Fruit fly (Drosophila melanogaster): ENCODE data around the gene CG14907.

Gene CG14907

DNA sequence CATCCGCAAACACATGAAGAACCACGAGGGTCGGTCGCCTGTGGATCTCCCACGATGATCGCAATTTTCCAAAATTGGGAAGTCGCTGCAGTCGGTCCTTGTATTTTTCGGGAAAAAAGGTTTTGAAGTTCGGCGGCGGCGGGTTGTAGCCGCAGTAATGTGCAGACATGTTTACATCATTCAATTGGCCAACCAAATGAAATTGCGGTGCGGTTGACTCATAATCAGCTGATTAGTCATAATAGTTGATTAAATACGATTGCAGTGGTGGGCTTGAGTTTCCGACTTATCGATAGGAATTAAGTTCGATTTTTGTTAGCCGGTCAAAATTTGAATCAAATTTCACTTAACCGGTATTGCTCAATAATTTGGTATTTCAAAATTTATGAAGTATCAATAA lies at the start of gene CG14907:
Gene CG14907, minus strand, starts transcription at position 229 of the 400 bp plus-strand sequence.
- TF ChIP-seq ovo (GFP tag; optimal IDR thresholded peaks at IDR 0.05) (no peak), CG33017 (tag; optimal IDR thresholded peaks at IDR 0.05) (no peak), bab1 (GFP tag; optimal IDR thresholded peaks at IDR 0.05) (peak; percentile 56), Clk (GFP tag; optimal IDR thresholded peaks at IDR 0.05) (no peak), Mnt (GFP tag; optimal IDR thresholded peaks at IDR 0.05) (peak; percentile 26), kay (GFP tag; ENCODE audit: borderline replicate concordance) (peak; percentile 98), CG12768 (GFP tag; optimal IDR thresholded peaks at IDR 0.05) (peak; percentile 2)

- TF ChIP-seq CG33017 (tag; optimal IDR thresholded peaks at IDR 0.05): no peak
- no peak for TF ChIP-seq cnc (optimal IDR thresholded peaks at IDR 0.05)
- TF ChIP-seq CG12768 (GFP tag; optimal IDR thresholded peaks at IDR 0.05): no peak
- TF ChIP-seq ovo (GFP tag; optimal IDR thresholded peaks at IDR 0.05): no peak
- no peak for TF ChIP-seq bab1 (GFP tag; optimal IDR thresholded peaks at IDR 0.05)
- TF ChIP-seq CG11617 (GFP tag; optimal IDR thresholded peaks at IDR 0.05): no peak
- no peak for TF ChIP-seq Crg-1 (GFP tag; optimal IDR thresholded peaks at IDR 0.05)
- TF ChIP-seq Mnt (GFP tag; optimal IDR thresholded peaks at IDR 0.05): no peak
- no peak for TF ChIP-seq tj (GFP tag; optimal IDR thresholded peaks at IDR 0.05)
- TF ChIP-seq CG14711 (tag; optimal IDR thresholded peaks at IDR 0.05): no peak
- no peak for TF ChIP-seq CG1620 (GFP tag; optimal IDR thresholded peaks at IDR 0.05)
- TF ChIP-seq Hr96 (GFP tag; optimal IDR thresholded peaks at IDR 0.05): no peak
These were observed 48.8 kb upstream of the CG14907 start for dm6 chr3R:16700915-16701314.

DNA sequence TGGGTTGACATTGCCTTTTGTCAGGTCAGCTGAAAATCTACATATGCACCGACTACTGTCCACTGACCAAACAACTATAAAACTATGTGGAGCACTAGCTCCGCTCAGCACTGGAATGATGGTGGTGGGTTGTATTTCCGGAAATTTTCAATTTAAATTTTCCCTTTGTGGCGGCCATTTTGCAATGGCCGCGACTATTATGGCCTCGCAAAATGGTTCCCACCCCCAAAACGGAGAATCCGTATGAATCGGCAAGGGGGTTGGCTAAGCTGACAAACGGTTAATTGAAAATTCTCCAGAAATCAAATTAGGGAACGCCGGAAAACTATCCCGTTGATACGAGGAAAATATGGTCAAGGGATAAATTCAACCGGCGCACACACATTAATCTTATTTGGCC lies 30.8 kb upstream of the CG14907 start:
- TF ChIP-seq kay (GFP tag; ENCODE audit: borderline replicate concordance): peak; percentile 25
- TF ChIP-seq cic (GFP tag; optimal IDR thresholded peaks at IDR 0.05): no peak

dm6 chr3R:16677934-16678333 lies 25.8 kb upstream of the CG14907 start:
- no peak for TF ChIP-seq CG5204 (GFP tag; optimal IDR thresholded peaks at IDR 0.05)

- TF ChIP-seq CG12768 (GFP tag; optimal IDR thresholded peaks at IDR 0.05) (no peak), CG5204 (GFP tag; optimal IDR thresholded peaks at IDR 0.05) (no peak), Clk (GFP tag; optimal IDR thresholded peaks at IDR 0.05) (no peak), cic (GFP tag; optimal IDR thresholded peaks at IDR 0.05) (no peak), Mnt (GFP tag; optimal IDR thresholded peaks at IDR 0.05) (no peak), kay (GFP tag; ENCODE audit: borderline replicate concordance) (no peak), cnc (optimal IDR thresholded peaks at IDR 0.05) (no peak), CG7045 (GFP tag; optimal IDR thresholded peaks at IDR 0.05) (no peak), CG14711 (tag; optimal IDR thresholded peaks at IDR 0.05) (no peak), ovo (GFP tag; optimal IDR thresholded peaks at IDR 0.05) (no peak), Crg-1 (GFP tag; optimal IDR thresholded peaks at IDR 0.05) (no peak), pad (GFP tag; optimal IDR thresholded peaks at IDR 0.05) (no peak), Hr96 (GFP tag; optimal IDR thresholded peaks at IDR 0.05) (no peak), bab1 (GFP tag; optimal IDR thresholded peaks at IDR 0.05) (no peak), tj (GFP tag; optimal IDR thresholded peaks at IDR 0.05) (no peak), CG1620 (GFP tag; optimal IDR thresholded peaks at IDR 0.05) (no peak)
These were observed 24.4 kb upstream of the CG14907 start for dm6 chr3R:16676518-16676917.

- TF ChIP-seq CG5204 (GFP tag; optimal IDR thresholded peaks at IDR 0.05): no peak
- TF ChIP-seq pad (GFP tag; optimal IDR thresholded peaks at IDR 0.05): no peak
- TF ChIP-seq CG11617 (GFP tag; optimal IDR thresholded peaks at IDR 0.05): no peak
- TF ChIP-seq Hr96 (GFP tag; optimal IDR thresholded peaks at IDR 0.05): no peak
- no peak for TF ChIP-seq Mnt (GFP tag; optimal IDR thresholded peaks at IDR 0.05)
- no peak for TF ChIP-seq CG33017 (tag; optimal IDR thresholded peaks at IDR 0.05)
- no peak for TF ChIP-seq Clk (GFP tag; optimal IDR thresholded peaks at IDR 0.05)
- TF ChIP-seq bab1 (GFP tag; optimal IDR thresholded peaks at IDR 0.05): no peak
These were observed 21.1 kb upstream of the CG14907 start for dm6 chr3R:16673184-16673583.

- TF ChIP-seq kay (GFP tag; ENCODE audit: borderline replicate concordance) (no peak), CG7045 (GFP tag; optimal IDR thresholded peaks at IDR 0.05) (no peak), CG5204 (GFP tag; optimal IDR thresholded peaks at IDR 0.05) (no peak), CG1620 (GFP tag; optimal IDR thresholded peaks at IDR 0.05) (no peak), CG33017 (tag; optimal IDR thresholded peaks at IDR 0.05) (no peak)
These were observed 20.1 kb upstream of the CG14907 start for dm6 chr3R:16672213-16672706.

DNA sequence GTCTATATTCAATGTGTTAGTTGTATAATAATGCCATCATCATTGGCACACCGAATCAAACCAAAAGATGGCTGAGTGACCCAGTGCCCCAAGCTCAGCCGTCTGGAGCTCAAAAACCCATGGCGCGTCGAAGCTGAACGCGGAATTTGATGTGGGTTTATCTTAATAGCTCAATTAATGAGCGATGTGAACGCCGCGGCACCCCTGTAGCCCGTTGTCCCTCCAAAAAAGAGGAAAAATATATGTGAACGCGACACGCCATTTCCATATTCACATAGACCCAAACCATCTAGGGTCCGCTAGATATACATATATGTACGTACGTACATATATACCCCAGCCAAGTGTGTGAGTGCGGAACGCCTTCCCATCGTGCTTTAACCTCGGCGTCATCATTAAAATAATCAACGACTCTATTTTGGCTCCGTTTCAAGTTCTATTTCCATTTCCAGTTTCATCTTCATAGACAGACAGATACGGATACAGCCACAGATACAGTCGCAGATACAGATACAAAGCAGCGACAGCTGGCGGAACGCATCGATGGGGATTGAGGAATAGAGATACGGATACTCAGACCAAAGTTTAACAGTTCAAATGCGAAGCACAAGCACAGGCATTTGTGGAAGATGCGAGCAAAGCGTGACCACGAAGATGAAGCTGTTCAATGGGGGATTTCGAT lies 12.2 kb upstream of the CG14907 start:
- no peak for TF ChIP-seq cic (GFP tag; optimal IDR thresholded peaks at IDR 0.05)

- no peak for TF ChIP-seq CG1620 (GFP tag; optimal IDR thresholded peaks at IDR 0.05)
- TF ChIP-seq tj (GFP tag; optimal IDR thresholded peaks at IDR 0.05): no peak
- TF ChIP-seq CG14711 (tag; optimal IDR thresholded peaks at IDR 0.05): no peak
- TF ChIP-seq CG7045 (GFP tag; optimal IDR thresholded peaks at IDR 0.05): no peak
- no peak for TF ChIP-seq CG11617 (GFP tag; optimal IDR thresholded peaks at IDR 0.05)
- TF ChIP-seq CG7101 (tag; optimal IDR thresholded peaks at IDR 0.05): no peak
- TF ChIP-seq ovo (GFP tag; optimal IDR thresholded peaks at IDR 0.05): no peak
- TF ChIP-seq CG33017 (tag; optimal IDR thresholded peaks at IDR 0.05): no peak
- no peak for TF ChIP-seq bab1 (GFP tag; optimal IDR thresholded peaks at IDR 0.05)
- no peak for TF ChIP-seq cnc (optimal IDR thresholded peaks at IDR 0.05)
These were observed 9.6 kb upstream of the CG14907 start for dm6 chr3R:16661693-16662092.
